Worm (Caenorhabditis elegans): ENCODE data around the gene let-765.

ce11 chrIII:6587564-6587963, 13.4 kb downstream of the let-765 start, which contains the start of gene ddo-3:
- no peak for TF ChIP-seq tab-1 (GFP tag; IDR thresholded peaks at IDR 0.05)
- TF ChIP-seq flt-1 (GFP tag; IDR thresholded peaks at IDR 0.05), result no peak
- TF ChIP-seq cog-1 (tag; optimal IDR thresholded peaks at IDR 0.05), result no peak
- TF ChIP-seq T22C8.4 (GFP tag; IDR thresholded peaks at IDR 0.05), result no peak
- no peak for TF ChIP-seq med-1 (GFP tag; optimal IDR thresholded peaks at IDR 0.05; ENCODE audit: insufficient read depth)
- no peak for TF ChIP-seq klf-2 (GFP tag; conservative IDR thresholded peaks at IDR 0.05)
